Worm (Caenorhabditis elegans) whole organism, L3 larva: ENCODE data around the gene K07E1.1.

ENCODE experiments used
- ZK546.5 ChIP-seq: sonication (generic microtip); optimal IDR thresholded peaks from 2 replicates; lab custom pipeline; 2017; ENCODE audit warnings: missing biosample characterization, missing genetic modification characterization
- ama-1 ChIP-seq: fragments of 150-350 bp; optimal IDR thresholded peaks from 2 replicates; lab custom pipeline; 2018
- ceh-16 ChIP-seq: sonication (generic microtip); optimal IDR thresholded peaks from 2 replicates; lab custom pipeline; 2017; ENCODE audit warnings: missing biosample characterization, missing genetic modification characterization
- ceh-82 ChIP-seq: fragments of 150-350 bp; optimal IDR thresholded peaks from 2 replicates; lab custom pipeline; 2014; ENCODE audit warnings: missing biosample characterization, missing genetic modification characterization
- daf-12 ChIP-seq: fragments of 150-350 bp; optimal IDR thresholded peaks from 2 replicates; lab custom pipeline; 2014; ENCODE audit warnings: missing biosample characterization, missing genetic modification reagents, missing genetic modification characterization
- egl-5 ChIP-seq: fragments of 150-350 bp; optimal IDR thresholded peaks from 2 replicates; lab custom pipeline; 2017; ENCODE audit warnings: missing biosample characterization, missing genetic modification reagents, missing genetic modification characterization, inconsistent platforms
- elt-1 ChIP-seq: fragments of 150-350 bp; optimal IDR thresholded peaks from 2 replicates; lab custom pipeline; 2014; ENCODE audit warnings: missing biosample characterization, missing genetic modification characterization
- elt-2 ChIP-seq: sonication (generic microtip); optimal IDR thresholded peaks from 2 replicates; lab custom pipeline; 2016; ENCODE audit warnings: missing genetic modification reagents, mild to moderate bottlenecking, missing genetic modification characterization, missing compliant biosample characterization
- elt-3 ChIP-seq, 3 experiments: fragments of 150-350 bp in 1 of 3; sonication (generic microtip) in 2 of 3; optimal IDR thresholded peaks; 2 replicates in 2 of 3; 4 replicates in 1 of 3; lab custom pipeline; 2014 to 2017; ENCODE audit warnings: missing biosample characterization in 3 of 3, missing genetic modification characterization in 3 of 3
- eor-1 ChIP-seq, 2 experiments: fragments of 150-350 bp; optimal IDR thresholded peaks; 2 replicates each; lab custom pipeline; 2014 to 2018; ENCODE audit warnings: missing biosample characterization in 2 of 2, missing genetic modification characterization in 2 of 2
- fkh-10 ChIP-seq: sonication (generic microtip); optimal IDR thresholded peaks from 2 replicates; lab custom pipeline; 2017; ENCODE audit warnings: missing biosample characterization, missing genetic modification reagents, missing genetic modification characterization
- fos-1 ChIP-seq: fragments of 150-350 bp; optimal IDR thresholded peaks from 2 replicates; lab custom pipeline; 2014; ENCODE audit warnings: missing biosample characterization, missing genetic modification characterization
- jun-1 ChIP-seq: fragments of 150-350 bp; optimal IDR thresholded peaks from 2 replicates; lab custom pipeline; 2014; ENCODE audit warnings: missing biosample characterization, missing genetic modification reagents, missing genetic modification characterization
- lin-15B ChIP-seq: fragments of 150-350 bp; optimal IDR thresholded peaks from 2 replicates; lab custom pipeline; 2014; ENCODE audit warnings: missing biosample characterization, missing genetic modification characterization
- lin-39 ChIP-seq: fragments of 150-350 bp; optimal IDR thresholded peaks from 2 replicates; lab custom pipeline; 2018; ENCODE audit warnings: missing biosample characterization, missing genetic modification reagents, missing genetic modification characterization
- lsy-12 ChIP-seq: sonication (generic microtip); optimal IDR thresholded peaks from 2 replicates; lab custom pipeline; 2016; ENCODE audit warnings: mild to moderate bottlenecking, missing genetic modification characterization, missing compliant biosample characterization
- mdl-1 ChIP-seq: fragments of 150-350 bp; optimal IDR thresholded peaks from 2 replicates; lab custom pipeline; 2014; ENCODE audit warnings: missing biosample characterization, missing genetic modification characterization
- mml-1 ChIP-seq: fragments of 150-350 bp; sonication (generic microtip); optimal IDR thresholded peaks from 3 replicates; lab custom pipeline; 2014; ENCODE audit warnings: missing biosample characterization, missing genetic modification characterization
- nhr-11 ChIP-seq: fragments of 150-350 bp; optimal IDR thresholded peaks from 2 replicates; lab custom pipeline; 2014; ENCODE audit warnings: missing biosample characterization, missing genetic modification characterization
- nhr-23 ChIP-seq: fragments of 150-350 bp; optimal IDR thresholded peaks from 2 replicates; lab custom pipeline; 2014; ENCODE audit warnings: missing biosample characterization, missing genetic modification reagents, missing genetic modification characterization
- nhr-25 ChIP-seq: sonication (generic microtip); optimal IDR thresholded peaks from 2 replicates; lab custom pipeline; 2017; ENCODE audit warnings: missing biosample characterization, missing genetic modification characterization
- nhr-28 ChIP-seq: fragments of 150-350 bp; optimal IDR thresholded peaks from 2 replicates; lab custom pipeline; 2014; ENCODE audit warnings: missing biosample characterization, missing genetic modification characterization
- nhr-67 ChIP-seq: fragments of 150-350 bp; optimal IDR thresholded peaks from 2 replicates; lab custom pipeline; 2014; ENCODE audit warnings: missing biosample characterization, missing genetic modification characterization
- pha-4 ChIP-seq: fragments of 150-350 bp; optimal IDR thresholded peaks from 2 replicates; lab custom pipeline; 2014; ENCODE audit warnings: missing biosample characterization, missing genetic modification reagents, missing genetic modification characterization
- sea-2 ChIP-seq: fragments of 150-350 bp; sonication (generic microtip); optimal IDR thresholded peaks from 4 replicates; lab custom pipeline; 2014; ENCODE audit warnings: missing biosample characterization, missing genetic modification reagents, missing genetic modification characterization
- snpc-4 ChIP-seq: fragments of 150-350 bp; optimal IDR thresholded peaks from 2 replicates; lab custom pipeline; 2014; ENCODE audit warnings: missing biosample characterization, missing genetic modification characterization
- tbx-2 ChIP-seq: sonication (generic microtip); optimal IDR thresholded peaks from 2 replicates; lab custom pipeline; 2016; ENCODE audit warnings: mild to moderate bottlenecking, missing genetic modification characterization, missing compliant biosample characterization
- unc-39 ChIP-seq: sonication (generic microtip); optimal IDR thresholded peaks from 4 replicates; lab custom pipeline; 2017; ENCODE audit warnings: missing biosample characterization, missing genetic modification characterization
- unc-62 ChIP-seq: fragments of 150-350 bp; sonication (generic microtip); optimal IDR thresholded peaks from 4 replicates; lab custom pipeline; 2014; ENCODE audit warnings: missing biosample characterization, missing genetic modification reagents, missing genetic modification characterization
- ztf-11 ChIP-seq: fragments of 150-350 bp; optimal IDR thresholded peaks from 2 replicates; lab custom pipeline; 2014; ENCODE audit warnings: missing biosample characterization, missing genetic modification characterization
- ztf-4 ChIP-seq: fragments of 150-350 bp; optimal IDR thresholded peaks from 2 replicates; lab custom pipeline; 2014; ENCODE audit warnings: missing biosample characterization, missing genetic modification characterization

K07E1.1 gene

ce11 chrII:4571868-4572267 is 21.0 kb downstream of the K07E1.1 start, which contains the start of gene vab-1:
Gene vab-1 (plus strand): TSS chrII:4572000.
- no peak for TF ChIP-seq sea-2

- TF ChIP-seq mdl-1 (no peak), elt-3 (tag; optimal IDR thresholded peaks at IDR 0.05; lab: Kevin White, UChicago) (no peak), elt-2 (tag; lab: Kevin White, UChicago) (no peak)
These were observed 21.7 kb downstream of the K07E1.1 start for ce11 chrII:4572579-4572978.

- peak; percentile 4 for TF ChIP-seq nhr-25
- no peak for TF ChIP-seq nhr-67 (tag; lab: Kevin White, UChicago)
- TF ChIP-seq elt-1 (tag; lab: Kevin White, UChicago) = peak; percentile 79
- TF ChIP-seq, all 47 proteins: peak for 2
These were observed 22.2 kb downstream of the K07E1.1 start for ce11 chrII:4573084-4573483.

- TF ChIP-seq daf-12 (tag; lab: Kevin White, UChicago) (no peak), nhr-11 (tag; lab: Kevin White, UChicago) (no peak), lin-39 (tag; lab: Kevin White, UChicago) (no peak), nhr-23 (no peak), snpc-4 (no peak)
These were observed 23.8 kb downstream of the K07E1.1 start for ce11 chrII:4574658-4575057.

ce11 chrII:4575579-4575978 is 24.7 kb downstream of the K07E1.1 start:
- no peak for TF ChIP-seq unc-39
- TF ChIP-seq lin-39 (tag; lab: Kevin White, UChicago) = peak; percentile 79
- no peak for TF ChIP-seq ama-1 (lab: Kevin White, UChicago)
- no peak for TF ChIP-seq nhr-28 (tag; lab: Kevin White, UChicago)
- TF ChIP-seq nhr-25 = no peak
- TF ChIP-seq ZK546.5 (tag; lab: Kevin White, UChicago) = no peak
- no peak for TF ChIP-seq snpc-4
- TF ChIP-seq lsy-12 (tag; lab: Kevin White, UChicago) = peak; percentile 25

- TF ChIP-seq mml-1 (tag; lab: Kevin White, UChicago) (no peak), elt-3 (tag; optimal IDR thresholded peaks at IDR 0.05; lab: Kevin White, UChicago) (no peak), ceh-16 (tag; lab: Kevin White, UChicago) (no peak), ama-1 (lab: Kevin White, UChicago) (no peak), daf-12 (tag; lab: Kevin White, UChicago) (no peak), pha-4 (tag; lab: Kevin White, UChicago) (no peak), fkh-10 (GFP tag; lab: Kevin White, UChicago) (no peak), ZK546.5 (tag; lab: Kevin White, UChicago) (no peak), ztf-4 (tag; lab: Kevin White, UChicago) (no peak), mdl-1 (no peak), unc-39 (no peak), egl-5 (tag; lab: Kevin White, UChicago) (no peak), lin-15B (tag; lab: Kevin White, UChicago) (no peak), jun-1 (tag; lab: Kevin White, UChicago) (no peak), fos-1 (tag; lab: Kevin White, UChicago) (no peak), tbx-2 (tag; lab: Kevin White, UChicago) (no peak), nhr-67 (tag; lab: Kevin White, UChicago) (no peak), eor-1 (tag; optimal IDR thresholded peaks at IDR 0.05; lab: Kevin White, UChicago) (no peak), ceh-82 (tag; lab: Kevin White, UChicago) (no peak), ztf-11 (tag; lab: Kevin White, UChicago) (no peak)
These were observed 26.5 kb downstream of the K07E1.1 start for ce11 chrII:4577391-4577790.

ce11 chrII:4579375-4579774 is 28.5 kb downstream of the K07E1.1 start:
- TF ChIP-seq ztf-11 (tag; lab: Kevin White, UChicago) = no peak
- peak; percentile 58 for TF ChIP-seq unc-62
- TF ChIP-seq, all 47 proteins: peak for 1
